Worm (Caenorhabditis elegans) whole organism, young adult: ENCODE results near the gene nrf-5.

Experiments used
- C06A6.2 ChIP-seq: fragments of 200-800 bp; sonication (Bioruptor generic); conservative IDR thresholded peaks from 2 replicates; pipeline ENCODE4 v1.3.6; 2022; ENCODE audit warnings: missing genetic modification characterization, missing compliant biosample characterization
- F10E7.11 ChIP-seq: sonication (generic microtip); optimal IDR thresholded peaks from 2 replicates; lab custom pipeline; 2017; ENCODE audit warnings: mild to moderate bottlenecking, missing genetic modification characterization, moderate library complexity, missing compliant biosample characterization
- F23B12.7 ChIP-seq: sonication (generic microtip); optimal IDR thresholded peaks from 2 replicates; lab custom pipeline; 2017; ENCODE audit warnings: missing genetic modification characterization, mild to moderate bottlenecking, missing compliant biosample characterization, antibody characterized with exemption, moderate library complexity; ENCODE audit not compliant: insufficient read depth
- F55B11.4 ChIP-seq: sonication (generic microtip); optimal IDR thresholded peaks from 2 replicates; lab custom pipeline; 2016; ENCODE audit warnings: missing compliant biosample characterization, missing genetic modification characterization, borderline replicate concordance; ENCODE audit not compliant: insufficient read depth
- K11D2.4 ChIP-seq: fragments of 200-800 bp; sonication (Bioruptor generic); IDR thresholded peaks from 2 replicates; pipeline ENCODE4 v1.3.6; 2022; ENCODE audit warnings: missing genetic modification reagents, missing genetic modification characterization, missing compliant biosample characterization
- T26A5.8 ChIP-seq: sonication (generic microtip); optimal IDR thresholded peaks from 2 replicates; lab custom pipeline; 2016; ENCODE audit warnings: missing genetic modification characterization, missing compliant biosample characterization
- Y53F4B.3 ChIP-seq: fragments of 200-800 bp; sonication (Bioruptor generic); IDR thresholded peaks from 2 replicates; pipeline ENCODE4 v1.3.6; 2022; ENCODE audit warnings: missing genetic modification reagents, missing genetic modification characterization, missing compliant biosample characterization
- Y79H2A.3 ChIP-seq: fragments of 200-800 bp; sonication (Bioruptor generic); conservative IDR thresholded peaks from 2 replicates; pipeline ENCODE4 v1.3.6; 2022; ENCODE audit warnings: missing genetic modification reagents, missing genetic modification characterization, missing compliant biosample characterization
- aptf-3 ChIP-seq: fragments of 200-800 bp; sonication (Bioruptor generic); IDR thresholded peaks from 2 replicates; pipeline ENCODE4 v1.3.6; 2022; ENCODE audit warnings: missing genetic modification characterization, missing compliant biosample characterization
- attf-5 ChIP-seq: fragments of 200-800 bp; sonication (Bioruptor generic); optimal IDR thresholded peaks from 2 replicates; lab custom pipeline; 2018; ENCODE audit warnings: mild to moderate bottlenecking, missing genetic modification characterization, missing compliant biosample characterization
- bed-1 ChIP-seq: fragments of 200-800 bp; sonication (Bioruptor generic); IDR thresholded peaks from 2 replicates; pipeline ENCODE4 v1.3.6; 2022; ENCODE audit warnings: missing genetic modification reagents, missing genetic modification characterization, missing compliant biosample characterization
- cebp-1 ChIP-seq, 2 experiments: fragments of 200-800 bp in 1 of 2; sonication (Bioruptor generic) in 1 of 2; sonication (generic microtip) in 1 of 2; IDR thresholded peaks in 1 of 2; optimal IDR thresholded peaks in 1 of 2; 2 replicates each; pipeline versions ENCODE4 v1.3.6 to Lab custom; 2017 to 2022; ENCODE audit warnings: missing compliant biosample characterization in 2 of 2, missing genetic modification characterization in 2 of 2, mild to moderate bottlenecking in 1 of 2, missing genetic modification reagents in 1 of 2, moderate library complexity in 1 of 2
- cebp-2 ChIP-seq: fragments of 200-800 bp; sonication (Bioruptor generic); IDR thresholded peaks from 2 replicates; pipeline ENCODE4 v1.3.6; 2022; ENCODE audit warnings: missing genetic modification characterization, missing compliant biosample characterization
- ceh-100 ChIP-seq: fragments of 200-800 bp; sonication (Bioruptor generic); IDR thresholded peaks from 2 replicates; pipeline ENCODE4 v1.3.6; 2022; ENCODE audit warnings: missing genetic modification reagents, missing genetic modification characterization, missing compliant biosample characterization
- ceh-58 ChIP-seq: fragments of 200-800 bp; sonication (Bioruptor generic); IDR thresholded peaks from 2 replicates; pipeline ENCODE4 v1.3.6; 2022; ENCODE audit warnings: missing genetic modification characterization, missing compliant biosample characterization
- ceh-91 ChIP-seq: fragments of 200-800 bp; sonication (Bioruptor generic); IDR thresholded peaks from 2 replicates; pipeline ENCODE4 v1.3.6; 2022; ENCODE audit warnings: missing genetic modification reagents, missing genetic modification characterization, missing compliant biosample characterization
- efl-1 ChIP-seq: fragments of 150-350 bp; optimal IDR thresholded peaks from 2 replicates; lab custom pipeline; 2014; ENCODE audit warnings: missing biosample characterization, missing genetic modification reagents, missing genetic modification characterization
- ets-4 ChIP-seq: fragments of 200-800 bp; sonication (Bioruptor generic); optimal IDR thresholded peaks from 2 replicates; lab custom pipeline; 2018; ENCODE audit warnings: mild to moderate bottlenecking, missing genetic modification characterization, missing compliant biosample characterization
- gei-17 ChIP-seq: fragments of 200-800 bp; sonication (Bioruptor generic); optimal IDR thresholded peaks from 2 replicates; lab custom pipeline; 2018; ENCODE audit warnings: mild to moderate bottlenecking, missing genetic modification characterization, missing compliant biosample characterization
- hmg-1.2 ChIP-seq: fragments of 200-800 bp; sonication (Bioruptor generic); IDR thresholded peaks from 2 replicates; pipeline ENCODE4 v1.3.6; 2022; ENCODE audit warnings: missing genetic modification reagents, missing genetic modification characterization, missing compliant biosample characterization
- hmg-20 ChIP-seq: fragments of 200-800 bp; sonication (Bioruptor generic); IDR thresholded peaks from 2 replicates; pipeline ENCODE4 v1.3.6; 2022; ENCODE audit warnings: missing genetic modification reagents, missing genetic modification characterization, missing compliant biosample characterization
- hsf-1 ChIP-seq: fragments of 200-800 bp; sonication (Bioruptor generic); IDR thresholded peaks from 2 replicates; pipeline ENCODE4 v1.3.6; 2022; ENCODE audit warnings: missing genetic modification reagents, missing genetic modification characterization, missing compliant biosample characterization
- let-526 ChIP-seq: fragments of 200-800 bp; sonication (Bioruptor generic); IDR thresholded peaks from 2 replicates; pipeline ENCODE4 v1.3.6; 2022; ENCODE audit warnings: missing genetic modification reagents, missing genetic modification characterization, missing compliant biosample characterization
- lin-40 ChIP-seq: sonication (generic microtip); optimal IDR thresholded peaks from 2 replicates; lab custom pipeline; 2016; ENCODE audit warnings: missing genetic modification characterization, mild to moderate bottlenecking, missing compliant biosample characterization, missing genotype, missing genetic modification reagents
- madf-6 ChIP-seq: fragments of 200-800 bp; sonication (Bioruptor generic); IDR thresholded peaks from 2 replicates; pipeline ENCODE4 v1.3.6; 2022; ENCODE audit warnings: missing genetic modification reagents, missing genetic modification characterization, missing compliant biosample characterization
- mxl-1 ChIP-seq: sonication (generic microtip); optimal IDR thresholded peaks from 2 replicates; lab custom pipeline; 2016; ENCODE audit warnings: missing genetic modification characterization, missing compliant biosample characterization
- nhr-120 ChIP-seq: fragments of 200-800 bp; sonication (Bioruptor generic); IDR thresholded peaks from 2 replicates; pipeline ENCODE4 v1.3.6; 2022; ENCODE audit warnings: missing genetic modification characterization, missing compliant biosample characterization
- nhr-179 ChIP-seq: sonication (generic microtip); optimal IDR thresholded peaks from 2 replicates; lab custom pipeline; 2016; ENCODE audit warnings: mild to moderate bottlenecking, missing genetic modification characterization, missing compliant biosample characterization
- rpc-1 ChIP-seq, 2 experiments: fragments of 150-350 bp in 1 of 2; sonication (generic microtip) in 1 of 2; optimal IDR thresholded peaks; 2 replicates each; lab custom pipeline; 2014 to 2018; ENCODE audit warnings: missing biosample characterization in 1 of 2, missing genetic modification characterization in 1 of 2, missing genetic modification reagents in 1 of 2, missing genotype in 1 of 2
- sdz-38 ChIP-seq: sonication (generic microtip); optimal IDR thresholded peaks from 2 replicates; lab custom pipeline; 2016; ENCODE audit warnings: missing genotype, missing genetic modification characterization, missing compliant biosample characterization
- snpc-1.3 ChIP-seq: sonication (generic microtip); optimal IDR thresholded peaks from 2 replicates; lab custom pipeline; 2017; ENCODE audit warnings: missing genetic modification characterization, mild to moderate bottlenecking, missing compliant biosample characterization, antibody characterized with exemption, moderate library complexity, missing genotype, missing genetic modification reagents; ENCODE audit not compliant: insufficient read depth
- snpc-4 ChIP-seq, 5 experiments: fragments of 150-350 bp in 1 of 5; sonication (generic microtip) in 4 of 5; optimal IDR thresholded peaks; 2 replicates each; lab custom pipeline; 2014 to 2018; ENCODE audit warnings: missing genetic modification characterization in 5 of 5, missing biosample characterization in 3 of 5, antibody characterized with exemption in 2 of 5, mild to moderate bottlenecking in 2 of 5, missing compliant biosample characterization in 2 of 5, missing genotype in 2 of 5, moderate library complexity in 2 of 5, missing genetic modification reagents in 1 of 5
- tbp1 ChIP-seq: fragments of 200-800 bp; sonication (Bioruptor generic); optimal IDR thresholded peaks from 2 replicates; lab custom pipeline; 2018; ENCODE audit warnings: mild to moderate bottlenecking, missing genetic modification characterization, missing compliant biosample characterization
- unc-62 ChIP-seq: fragments of 150-350 bp; optimal IDR thresholded peaks from 2 replicates; lab custom pipeline; 2014; ENCODE audit warnings: missing biosample characterization, missing genetic modification reagents, missing genetic modification characterization
- zfh-2 ChIP-seq: fragments of 200-800 bp; sonication (Bioruptor generic); conservative IDR thresholded peaks from 2 replicates; pipeline ENCODE4 v1.3.6; 2022; ENCODE audit warnings: missing genetic modification reagents, missing genetic modification characterization, missing compliant biosample characterization
- ztf-18 ChIP-seq: sonication (generic microtip); optimal IDR thresholded peaks from 2 replicates; lab custom pipeline; 2016; ENCODE audit warnings: missing genotype, mild to moderate bottlenecking, missing genetic modification characterization, missing compliant biosample characterization

nrf-5 gene

DNA sequence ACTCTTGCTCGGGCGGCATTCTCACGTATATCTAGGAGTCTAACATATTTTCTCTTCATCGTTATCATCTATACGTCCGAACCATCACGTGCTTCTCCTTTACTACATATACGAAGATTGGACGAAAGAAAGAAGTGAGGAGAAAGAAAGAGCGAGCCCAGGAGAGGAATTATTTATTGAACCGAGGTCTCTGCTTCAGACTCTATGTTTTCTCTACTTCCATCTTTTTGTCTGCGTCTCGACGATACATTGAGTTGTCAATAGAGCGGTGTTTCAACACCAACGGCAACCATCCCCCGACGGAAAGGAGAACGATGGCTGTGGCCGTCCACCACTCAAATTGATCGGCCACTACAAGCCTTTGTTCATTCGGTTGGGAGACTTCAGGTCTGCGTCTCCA, 38.7 kb upstream of the nrf-5 start (continued):
- no peak for TF ChIP-seq snpc-4 (GFP tag; optimal IDR thresholded peaks at IDR 0.05; lab: Kevin White, UChicago)
- peak; percentile 16 to 64 (median 48) for TF ChIP-seq snpc-4 (tag; optimal IDR thresholded peaks at IDR 0.05; lab: Kevin White, UChicago)
- TF ChIP-seq K11D2.4 = 0 out of 2 replicates have a peak, but pooled peaks have one; percentile 27
- TF ChIP-seq T26A5.8 = no peak
- TF ChIP-seq rpc-1 (optimal IDR thresholded peaks at IDR 0.05; lab: Kevin White, UChicago) = no peak
- no peak for TF ChIP-seq rpc-1 (tag; optimal IDR thresholded peaks at IDR 0.05; lab: Kevin White, UChicago)
- peak; percentile 59; the same call in 1 of the 2 replicates for TF ChIP-seq hmg-1.2 (GFP tag; lab: Robert Waterston, UW)
- no peak for TF ChIP-seq nhr-179
- TF ChIP-seq sdz-38 (tag; lab: Kevin White, UChicago) = no peak
- no peak for TF ChIP-seq gei-17
- TF ChIP-seq zfh-2 (GFP tag; lab: Robert Waterston, UW) = peak; percentile 85
- TF ChIP-seq F23B12.7 (tag; lab: Kevin White, UChicago) = peak; percentile 70
- peak; percentile 22 for TF ChIP-seq tbp1
- peak; percentile 61; the same call in 1 of the 2 replicates for TF ChIP-seq let-526 (GFP tag; lab: Robert Waterston, UW)
- peak; percentile 93 for TF ChIP-seq attf-5
- TF ChIP-seq bed-1 (GFP tag; lab: Robert Waterston, UW) = no peak
- no peak for TF ChIP-seq C06A6.2 (GFP tag; lab: Robert Waterston, UW)
- no peak for TF ChIP-seq hmg-20
- TF ChIP-seq Y53F4B.3 (GFP tag; lab: Robert Waterston, UW) = no peak
- TF ChIP-seq lin-40 (tag; lab: Kevin White, UChicago) = peak; percentile 62
- TF ChIP-seq F10E7.11 (tag; lab: Kevin White, UChicago) = no peak
- TF ChIP-seq snpc-1.3 = no peak
- no peak for TF ChIP-seq cebp-2 (GFP tag; lab: Robert Waterston, UW)
- TF ChIP-seq ceh-91 = no peak
- no peak for TF ChIP-seq Y79H2A.3
- TF ChIP-seq efl-1 (GFP tag; lab: Kevin White, UChicago) = no peak
- TF ChIP-seq unc-62 (GFP tag; lab: Kevin White, UChicago) = peak; percentile 44
- TF ChIP-seq mxl-1 = no peak
- TF ChIP-seq, all 124 proteins: peak for 34

DNA sequence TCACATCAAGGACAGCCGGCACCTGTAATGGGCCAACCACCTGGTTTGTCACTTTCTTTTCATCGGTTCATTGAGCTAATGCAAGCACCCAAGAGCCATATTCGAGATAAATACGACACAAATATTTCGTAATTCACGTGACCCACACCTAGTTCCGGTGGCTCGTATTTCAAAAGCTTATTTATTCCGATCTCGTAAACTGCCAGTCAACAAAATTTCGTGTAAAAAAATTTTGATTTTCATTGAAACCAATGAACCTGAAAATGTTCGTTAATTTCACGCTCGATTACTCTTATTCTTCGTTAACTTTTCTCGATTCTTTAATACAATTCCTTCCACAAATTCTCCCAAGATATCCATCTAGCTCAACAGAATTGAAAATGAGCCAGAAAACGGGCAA, 38.0 kb upstream of the nrf-5 start:
- no peak for TF ChIP-seq cebp-1 (GFP tag; IDR thresholded peaks at IDR 0.05; lab: Robert Waterston, UW)
- TF ChIP-seq cebp-1 (tag; optimal IDR thresholded peaks at IDR 0.05; lab: Kevin White, UChicago) = peak; percentile 57
- no peak for TF ChIP-seq ceh-58 (GFP tag; lab: Robert Waterston, UW)
- TF ChIP-seq ztf-18 (tag; lab: Kevin White, UChicago) = no peak

DNA sequence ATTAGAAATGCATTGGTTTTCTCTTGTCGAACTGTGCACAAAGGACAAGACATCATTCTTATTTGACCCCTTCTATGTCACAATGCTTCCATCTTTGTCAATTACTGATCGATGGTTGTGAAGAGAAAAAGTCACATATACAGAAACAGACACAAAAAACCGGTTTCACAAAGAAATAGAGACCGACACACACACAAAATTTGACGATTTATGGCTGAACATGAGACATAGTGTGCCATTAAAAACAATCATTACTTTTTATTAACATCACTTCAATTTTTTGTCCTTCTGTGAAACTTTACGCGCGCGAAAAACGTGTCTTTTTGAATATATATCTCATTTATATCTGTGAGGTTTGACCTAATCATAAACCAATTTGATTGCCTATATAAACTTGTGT, 37.5 kb upstream of the nrf-5 start:
- no peak for TF ChIP-seq cebp-1 (GFP tag; IDR thresholded peaks at IDR 0.05; lab: Robert Waterston, UW)
- no peak for TF ChIP-seq cebp-1 (tag; optimal IDR thresholded peaks at IDR 0.05; lab: Kevin White, UChicago)
- TF ChIP-seq F10E7.11 (tag; lab: Kevin White, UChicago) = no peak
- no peak for TF ChIP-seq cebp-2 (GFP tag; lab: Robert Waterston, UW)
- no peak for TF ChIP-seq attf-5
- no peak for TF ChIP-seq ceh-100 (GFP tag; lab: Robert Waterston, UW)
- TF ChIP-seq Y79H2A.3 = no peak
- TF ChIP-seq F55B11.4 (tag; lab: Kevin White, UChicago) = no peak
- TF ChIP-seq nhr-120 = no peak
- TF ChIP-seq unc-62 (GFP tag; lab: Kevin White, UChicago) = no peak
- TF ChIP-seq madf-6 = no peak
- no peak for TF ChIP-seq hsf-1 (GFP tag; lab: Robert Waterston, UW)
- TF ChIP-seq ets-4 = no peak
- TF ChIP-seq aptf-3 (GFP tag; lab: Robert Waterston, UW) = no peak
